Fruit fly (Drosophila melanogaster) whole organism, embryonic: ENCODE measurements around the gene CG31999.

ENCODE experiments used
- CG16779 ChIP-seq: fragments of 200-800 bp; sonication (Bioruptor generic); IDR thresholded peaks from 2 replicates; pipeline ENCODE4 v1.3.6; 2022; ENCODE audit warnings: missing biosample characterization, missing genetic modification characterization
- CG2875 ChIP-seq: fragments of 200-800 bp; sonication (Bioruptor generic); optimal IDR thresholded peaks from 2 replicates; lab custom pipeline; 2017; ENCODE audit warnings: missing biosample characterization, mild to moderate bottlenecking, missing genetic modification characterization, missing genetic modification reagents
- CG7556 ChIP-seq: fragments of 200-800 bp; sonication (Bioruptor generic); optimal IDR thresholded peaks from 2 replicates; lab custom pipeline; 2017; ENCODE audit warnings: missing biosample characterization, mild to moderate bottlenecking, missing genetic modification characterization
- Fer2 ChIP-seq: fragments of 200-800 bp; sonication (Bioruptor generic); optimal IDR thresholded peaks from 2 replicates; lab custom pipeline; 2018; ENCODE audit warnings: missing biosample characterization, mild to moderate bottlenecking, missing genetic modification characterization, moderate library complexity
- esg ChIP-seq: fragments of 200-800 bp; sonication (Bioruptor generic); conservative IDR thresholded peaks from 2 replicates; pipeline ENCODE4 v1.3.6; 2022; ENCODE audit warnings: missing biosample characterization, missing genetic modification characterization
- pho ChIP-seq: fragments of 200-800 bp; sonication (Bioruptor generic); optimal IDR thresholded peaks from 2 replicates; lab custom pipeline; 2016; ENCODE audit warnings: missing biosample characterization, missing genetic modification characterization

- TF ChIP-seq pho (GFP tag; lab: Kevin White, UChicago) (no peak), esg (GFP tag; lab: Robert Waterston, UW) (no peak), CG2875 (GFP tag; lab: Kevin White, UChicago) (no peak), CG16779 (no peak), Fer2 (tag; lab: Kevin White, UChicago) (no peak), CG7556 (GFP tag; lab: Kevin White, UChicago) (no peak)
These were observed 797 bp downstream of the CG31999 start for dm6 chr4:226751-227150.
